Fruit fly (Drosophila melanogaster) whole organism, wandering third instar larva: ENCODE data around the gene CtsL4.

Experiments used
- OdsH ChIP-seq: fragments of 200-800 bp; sonication (Bioruptor generic); optimal IDR thresholded peaks from 2 replicates; lab custom pipeline; 2016; ENCODE audit warnings: missing biosample characterization, mild to moderate bottlenecking, missing genetic modification characterization
- br ChIP-seq: fragments of 200-800 bp; sonication (Bioruptor generic); optimal IDR thresholded peaks from 2 replicates; lab custom pipeline; 2016; ENCODE audit warnings: missing biosample characterization, missing genetic modification characterization
- h ChIP-seq: fragments of 200-800 bp; sonication (Bioruptor generic); optimal IDR thresholded peaks from 3 replicates; lab custom pipeline; 2016; ENCODE audit warnings: missing biosample characterization, mild to moderate bottlenecking, missing genetic modification characterization
- jim ChIP-seq: fragments of 175-275, 200-325 bp; sonication (Bioruptor generic); optimal IDR thresholded peaks from 2 replicates; lab custom pipeline; 2016; ENCODE audit warnings: missing biosample characterization, mild to moderate bottlenecking, missing genetic modification characterization
- tai ChIP-seq: sonication (Bioruptor generic); optimal IDR thresholded peaks from 2 replicates; lab custom pipeline; 2016; ENCODE audit warnings: missing biosample characterization, missing genetic modification characterization

- TF ChIP-seq jim (GFP tag; lab: Kevin White, UChicago) (no peak), br (GFP tag; lab: Kevin White, UChicago) (no peak), tai (GFP tag; lab: Kevin White, UChicago) (no peak), OdsH (GFP tag; lab: Kevin White, UChicago) (no peak), h (no peak)
These were observed 50.8 kb downstream of the CtsL4 start for dm6 chr2L:10305538-10306147.
